Fruit fly (Drosophila melanogaster): Measurements from ENCODE around the gene CG10559.

DNA sequence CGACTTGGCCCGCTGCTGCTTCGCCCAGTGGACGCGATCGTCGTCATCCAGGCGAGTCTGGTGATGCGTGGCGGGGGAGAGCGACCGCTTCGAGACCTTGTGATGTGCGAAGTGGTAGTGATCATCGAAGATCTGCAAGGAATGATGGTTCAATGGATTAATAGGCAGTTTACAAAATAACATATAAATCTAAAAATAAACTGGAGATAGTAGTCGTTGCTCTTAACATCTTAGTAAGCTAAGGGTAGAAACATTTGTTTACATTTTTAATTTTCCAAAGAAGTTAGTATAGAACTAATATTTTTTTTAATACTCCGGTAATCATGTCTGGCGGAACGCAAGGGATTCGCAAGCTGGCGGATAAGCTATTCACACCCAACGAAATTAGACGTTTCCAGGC, 42.1 kb upstream of the CG10559 start, which contains the start of gene ND-49L:
- TF ChIP-seq toe (GFP tag; optimal IDR thresholded peaks at IDR 0.05) (no peak), CG12768 (GFP tag; optimal IDR thresholded peaks at IDR 0.05) (no peak), bab1 (GFP tag; optimal IDR thresholded peaks at IDR 0.05) (no peak), kay (GFP tag; ENCODE audit: borderline replicate concordance) (no peak), CG5204 (GFP tag; optimal IDR thresholded peaks at IDR 0.05) (no peak), CG14711 (tag; optimal IDR thresholded peaks at IDR 0.05) (no peak), Hr96 (GFP tag; optimal IDR thresholded peaks at IDR 0.05) (no peak)

All from whole organism, adult.